Worm (Caenorhabditis elegans) whole organism, L2 larva: Measurements from ENCODE around the gene gur-4.

ENCODE experiments used
- aly-2 ChIP-seq: fragments of 150-350 bp; optimal IDR thresholded peaks from 2 replicates; lab custom pipeline; 2014; ENCODE audit warnings: missing biosample characterization, missing genetic modification characterization
- fos-1 ChIP-seq: fragments of 150-350 bp; optimal IDR thresholded peaks from 2 replicates; lab custom pipeline; 2014; ENCODE audit warnings: missing biosample characterization, missing genetic modification characterization
- lin-11 ChIP-seq: fragments of 150-350 bp; sonication (generic microtip); optimal IDR thresholded peaks from 2 replicates; lab custom pipeline; 2014; ENCODE audit warnings: missing biosample characterization, missing genetic modification characterization, inconsistent platforms, mixed read lengths
- lin-13 ChIP-seq: fragments of 150-350 bp; optimal IDR thresholded peaks from 2 replicates; lab custom pipeline; 2014; ENCODE audit warnings: missing biosample characterization, missing genetic modification reagents, missing genetic modification characterization
- ztf-11 ChIP-seq: sonication (generic microtip); optimal IDR thresholded peaks from 2 replicates; lab custom pipeline; 2017; ENCODE audit warnings: missing biosample characterization, missing genetic modification characterization

DNA sequence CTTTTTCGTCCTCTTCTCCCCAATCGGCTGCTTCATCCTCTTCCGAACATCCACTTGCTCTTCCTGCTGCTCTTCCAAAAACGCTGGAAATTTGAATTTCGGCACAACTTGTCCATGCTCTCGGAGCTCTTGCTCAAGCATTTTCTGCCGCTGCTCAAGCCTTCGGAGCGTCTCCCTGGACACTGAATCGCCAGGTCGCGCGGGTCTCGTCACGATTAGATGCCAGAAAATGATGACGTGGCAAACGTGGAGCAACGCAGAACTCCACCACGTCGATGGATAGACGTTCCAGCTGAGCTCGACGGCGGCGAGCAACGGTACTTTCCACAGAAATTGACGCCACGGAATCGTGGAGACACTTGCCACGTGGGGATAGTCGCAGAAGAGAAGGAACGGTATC is 24.6 kb downstream of the gur-4 start:
- TF ChIP-seq lin-13 (GFP tag; lab: Kevin White, UChicago) = no peak
- no peak for TF ChIP-seq fos-1 (tag; lab: Kevin White, UChicago)
- no peak for TF ChIP-seq ztf-11 (tag; lab: Kevin White, UChicago)
- TF ChIP-seq aly-2 (tag; lab: Kevin White, UChicago) = no peak
- no peak for TF ChIP-seq lin-11 (tag; lab: Kevin White, UChicago)
